Worm (Caenorhabditis elegans): ENCODE measurements around the gene W02D7.4.

DNA sequence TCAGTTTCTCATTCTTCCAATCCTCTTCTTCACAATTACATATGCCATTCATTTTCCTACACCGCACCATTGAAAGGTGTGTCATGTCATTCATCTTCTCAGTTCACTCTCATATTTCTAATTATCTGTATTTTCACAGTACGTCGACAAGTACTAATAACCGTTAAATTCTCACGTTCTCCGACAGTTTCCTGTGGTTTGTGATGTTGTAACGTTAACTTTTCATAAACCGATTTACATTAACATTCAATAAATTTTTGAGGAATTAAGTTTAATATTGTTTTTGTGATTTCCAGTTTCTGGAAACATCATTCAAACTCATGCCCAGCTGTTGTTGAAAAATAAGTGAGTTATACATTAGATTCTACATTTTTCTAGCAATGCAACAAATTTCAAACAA, 37.0 kb upstream of the W02D7.4 start, which contains the start of gene tmd-2:
- TF ChIP-seq mes-4 (tag; optimal IDR thresholded peaks at IDR 0.05): no peak
- no peak for TF ChIP-seq attf-6 (GFP tag; IDR thresholded peaks at IDR 0.05)
- TF ChIP-seq efl-1 (GFP tag; optimal IDR thresholded peaks at IDR 0.05): no peak
- TF ChIP-seq madf-3 (GFP tag; IDR thresholded peaks at IDR 0.05): no peak
- TF ChIP-seq nhr-80 (tag; optimal IDR thresholded peaks at IDR 0.05): no peak
- no peak for TF ChIP-seq nfya-1 (tag; optimal IDR thresholded peaks at IDR 0.05; ENCODE audit: borderline replicate concordance, insufficient read depth)
- TF ChIP-seq F39B2.1 (GFP tag; IDR thresholded peaks at IDR 0.05): no peak
- TF ChIP-seq pha-4 (tag; optimal IDR thresholded peaks at IDR 0.05): no peak
- TF ChIP-seq ztf-18 (tag; optimal IDR thresholded peaks at IDR 0.05): no peak
- TF ChIP-seq ama-1 (optimal IDR thresholded peaks at IDR 0.05): no peak
- no peak for TF ChIP-seq ama-1 (GFP tag; optimal IDR thresholded peaks at IDR 0.05)
- TF ChIP-seq madf-6 (GFP tag; IDR thresholded peaks at IDR 0.05): no peak
- no peak for TF ChIP-seq dpl-1 (GFP tag; optimal IDR thresholded peaks at IDR 0.05)
- TF ChIP-seq dpff-1 (tag; optimal IDR thresholded peaks at IDR 0.05): no peak

All from whole organism, young adult.